Fruit fly (Drosophila melanogaster): Measurements from ENCODE around the gene Flo2.
A peak's percentile ranks its signal among the peaks of the same experiment; 100 is the strongest.

Flo2 gene

DNA sequence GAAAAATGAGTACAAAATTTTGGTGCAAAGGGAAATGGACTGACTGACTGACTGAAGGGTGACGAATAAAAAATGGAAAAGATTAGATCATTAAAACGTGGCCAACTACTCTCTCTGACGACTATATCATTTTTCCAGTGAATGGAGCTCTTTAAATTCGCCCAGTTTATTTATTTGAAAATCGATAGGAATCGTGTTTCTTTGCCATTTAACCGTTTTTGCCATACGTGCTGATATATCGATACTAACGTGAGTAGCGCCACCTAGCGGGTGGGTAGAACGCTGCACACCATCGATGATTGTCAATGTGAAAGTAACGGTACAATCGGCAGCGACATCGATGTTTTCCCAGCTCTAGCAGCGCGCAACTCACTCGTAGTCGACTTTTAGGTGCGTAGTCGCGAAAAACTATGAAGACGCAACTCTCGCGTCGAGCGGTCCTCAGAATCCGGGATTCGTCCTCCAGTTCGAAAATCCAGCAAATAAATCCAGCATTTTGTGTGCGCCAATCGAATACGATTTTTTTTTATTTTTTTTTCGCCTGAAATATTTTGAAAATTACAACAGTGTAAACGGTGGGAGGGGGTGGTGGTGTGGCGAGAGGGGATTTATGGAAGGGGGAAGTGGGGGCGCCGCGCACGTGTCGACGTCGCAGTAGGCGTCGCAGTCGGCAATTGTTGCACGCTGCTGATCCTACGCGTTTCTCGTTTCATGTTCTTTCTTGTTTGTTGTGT, 116.0 kb downstream of the Flo2 start, which contains the start of the genes CG9030 and eag (continued):
- no peak for TF ChIP-seq ap (GFP tag; IDR thresholded peaks at IDR 0.05)
- no peak for TF ChIP-seq zf30C (GFP tag; optimal IDR thresholded peaks at IDR 0.05)
- peak; percentile 8 to 21 for TF ChIP-seq dpn (GFP tag; optimal IDR thresholded peaks at IDR 0.05)
- TF ChIP-seq CG10431 (GFP tag; optimal IDR thresholded peaks at IDR 0.05) = no peak
- TF ChIP-seq Poxn (GFP tag; IDR thresholded peaks at IDR 0.05) = no peak
- no peak for TF ChIP-seq Atf-2 (GFP tag; optimal IDR thresholded peaks at IDR 0.05)
- TF ChIP-seq sna (GFP tag; IDR thresholded peaks at IDR 0.05; ENCODE audit: partially characterized antibody) = peak; percentile 83
- TF ChIP-seq CG17385 (GFP tag; optimal IDR thresholded peaks at IDR 0.05) = no peak
- TF ChIP-seq CG4360 (GFP tag; IDR thresholded peaks at IDR 0.05) = no peak
- TF ChIP-seq D19B (GFP tag; optimal IDR thresholded peaks at IDR 0.05) = no peak
- no peak for TF ChIP-seq Antp (GFP tag; optimal IDR thresholded peaks at IDR 0.05)
- TF ChIP-seq Atf6 (GFP tag; IDR thresholded peaks at IDR 0.05) = no peak
- peak; percentile 24 for TF ChIP-seq nmo (GFP tag; optimal IDR thresholded peaks at IDR 0.05)
- TF ChIP-seq CG14667 (GFP tag; IDR thresholded peaks at IDR 0.05) = no peak
- TF ChIP-seq CG1792 (GFP tag; optimal IDR thresholded peaks at IDR 0.05) = no peak
- TF ChIP-seq CG12155 (GFP tag; optimal IDR thresholded peaks at IDR 0.05) = no peak
- TF ChIP-seq Dref (GFP tag; IDR thresholded peaks at IDR 0.05) = peak; percentile 93
- TF ChIP-seq CG8290 (GFP tag; optimal IDR thresholded peaks at IDR 0.05) = peak; percentile 99
- TF ChIP-seq CG8290 (tag; optimal IDR thresholded peaks at IDR 0.05) = peak; percentile 94 to 100
- no peak for TF ChIP-seq CkIIα-i1 (GFP tag; IDR thresholded peaks at IDR 0.05)
- no peak for TF ChIP-seq CG10267 (tag; optimal IDR thresholded peaks at IDR 0.05)
- no peak for TF ChIP-seq CG8388 (GFP tag; optimal IDR thresholded peaks at IDR 0.05)
- TF ChIP-seq CG16779 (GFP tag; IDR thresholded peaks at IDR 0.05) = 0 out of 2 replicates have a peak, but pooled peaks have one; percentile 55
- no peak for TF ChIP-seq so (GFP tag; IDR thresholded peaks at IDR 0.05)
- no peak for TF ChIP-seq pum (GFP tag; optimal IDR thresholded peaks at IDR 0.05)
- TF ChIP-seq klu (GFP tag; IDR thresholded peaks at IDR 0.05) = no peak
- no peak for TF ChIP-seq Asciz (GFP tag; optimal IDR thresholded peaks at IDR 0.05)
- TF ChIP-seq nom (GFP tag; optimal IDR thresholded peaks at IDR 0.05) = no peak
- TF ChIP-seq z (GFP tag; IDR thresholded peaks at IDR 0.05) = no peak
- TF ChIP-seq CG13775 (GFP tag; optimal IDR thresholded peaks at IDR 0.05) = no peak
- TF ChIP-seq Elba2 (GFP tag; optimal IDR thresholded peaks at IDR 0.05) = no peak
- no peak for TF ChIP-seq CG6254 (GFP tag; optimal IDR thresholded peaks at IDR 0.05)
- TF ChIP-seq twi (tag; optimal IDR thresholded peaks at IDR 0.05) = no peak
- no peak for TF ChIP-seq h (optimal IDR thresholded peaks at IDR 0.05)
- TF ChIP-seq CG11695 (GFP tag; IDR thresholded peaks at IDR 0.05) = no peak
- peak; percentile 59; the same call in 2 of the 3 replicates for TF ChIP-seq CG11456 (GFP tag; IDR thresholded peaks at IDR 0.05)
- no peak for TF ChIP-seq CG10209 (GFP tag; optimal IDR thresholded peaks at IDR 0.05)
- no peak for TF ChIP-seq slp2 (GFP tag; optimal IDR thresholded peaks at IDR 0.05)
- no peak for TF ChIP-seq CG5953 (GFP tag; IDR thresholded peaks at IDR 0.05)
- no peak for TF ChIP-seq CG5245 (GFP tag; optimal IDR thresholded peaks at IDR 0.05)
- no peak for TF ChIP-seq slou (GFP tag; optimal IDR thresholded peaks at IDR 0.05)
- TF ChIP-seq unpg (GFP tag; optimal IDR thresholded peaks at IDR 0.05) = no peak
- TF ChIP-seq fd102C (GFP tag; optimal IDR thresholded peaks at IDR 0.05) = no peak
- no peak for TF ChIP-seq CG8924 (tag; optimal IDR thresholded peaks at IDR 0.05)
- TF ChIP-seq CG30431 (GFP tag; optimal IDR thresholded peaks at IDR 0.05) = no peak
- TF ChIP-seq Jarid2 (GFP tag; optimal IDR thresholded peaks at IDR 0.05) = no peak
- TF ChIP-seq CG33213 (GFP tag; optimal IDR thresholded peaks at IDR 0.05) = peak; percentile 69
- peak; percentile 37; the same call in 1 of the 3 replicates for TF ChIP-seq zfh1 (GFP tag; IDR thresholded peaks at IDR 0.05)
- TF ChIP-seq dimm (GFP tag; IDR thresholded peaks at IDR 0.05) = no peak
- no peak for TF ChIP-seq CG10565 (GFP tag; optimal IDR thresholded peaks at IDR 0.05)
- no peak for TF ChIP-seq Ssrp (tag; optimal IDR thresholded peaks at IDR 0.05)
